Worm (Caenorhabditis elegans): Measurements from ENCODE around the gene C09G4.4.

C09G4.4 gene

DNA sequence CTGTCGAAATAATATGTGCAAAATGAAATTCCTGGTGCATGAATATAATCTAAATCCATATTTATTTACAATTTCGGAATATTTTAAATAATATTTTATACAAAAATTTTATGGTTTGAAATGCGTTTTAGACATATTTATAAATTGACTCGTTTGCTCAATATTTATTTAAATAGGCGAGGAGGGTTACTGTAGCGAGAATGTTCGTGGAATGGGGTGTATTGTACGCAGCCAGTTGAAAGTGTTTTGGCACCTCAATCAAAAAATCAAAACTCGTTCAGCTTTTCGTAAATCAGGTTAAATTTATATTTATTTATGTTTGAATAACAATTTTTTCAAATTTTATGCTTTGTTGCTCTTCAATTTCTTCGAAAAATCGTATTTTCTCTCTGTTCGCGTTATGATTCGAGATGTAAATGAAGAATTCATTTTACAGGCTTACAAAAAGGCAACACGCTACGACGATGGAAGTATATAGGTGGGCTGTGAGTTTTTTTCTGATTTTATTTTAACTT is 25.9 kb downstream of the C09G4.4 start, which contains the start of gene hyl-1:
TSS of gene hyl-1 (plus strand) at position 465 of the 515 bp plus-strand sequence.
- no peak for TF ChIP-seq ets-7 (tag; optimal IDR thresholded peaks at IDR 0.05)
- TF ChIP-seq scrt-1 (GFP tag; IDR thresholded peaks at IDR 0.05) = no peak
- no peak for TF ChIP-seq tbx-37 (GFP tag; conservative IDR thresholded peaks at IDR 0.05)
- no peak for TF ChIP-seq sea-1 (GFP tag; conservative IDR thresholded peaks at IDR 0.05)
- TF ChIP-seq ama-1 (optimal IDR thresholded peaks at IDR 0.05) = no peak
- no peak for TF ChIP-seq B0310.2 (tag; optimal IDR thresholded peaks at IDR 0.05)
- no peak for TF ChIP-seq aly-1 (tag; optimal IDR thresholded peaks at IDR 0.05)

DNA sequence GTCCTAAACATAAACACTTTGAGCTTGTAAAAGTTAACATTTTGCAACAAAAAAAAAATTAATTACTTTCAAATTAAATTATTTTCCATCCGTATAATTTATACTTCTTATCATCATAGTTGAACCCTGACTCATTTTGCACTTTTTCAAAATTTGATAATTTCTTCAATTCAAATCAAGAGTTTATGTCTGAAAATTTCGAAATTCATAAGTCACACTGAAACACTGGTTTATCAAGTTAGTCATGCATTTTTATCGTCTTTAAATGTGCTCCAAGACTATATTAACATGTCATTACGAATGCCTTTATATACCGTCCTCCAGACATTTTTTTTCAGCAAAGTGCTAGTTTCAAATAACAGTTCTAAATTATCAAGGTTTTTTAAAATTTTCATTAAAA is 26.9 kb downstream of the C09G4.4 start:
- TF ChIP-seq aly-1 (tag; optimal IDR thresholded peaks at IDR 0.05) = no peak
- no peak for TF ChIP-seq F13C5.2 (tag; optimal IDR thresholded peaks at IDR 0.05)
- no peak for TF ChIP-seq scrt-1 (GFP tag; IDR thresholded peaks at IDR 0.05)
- TF ChIP-seq hnd-1 (tag; optimal IDR thresholded peaks at IDR 0.05) = no peak
- no peak for TF ChIP-seq sea-1 (GFP tag; conservative IDR thresholded peaks at IDR 0.05)
- no peak for TF ChIP-seq ceh-36 (tag; optimal IDR thresholded peaks at IDR 0.05)

DNA sequence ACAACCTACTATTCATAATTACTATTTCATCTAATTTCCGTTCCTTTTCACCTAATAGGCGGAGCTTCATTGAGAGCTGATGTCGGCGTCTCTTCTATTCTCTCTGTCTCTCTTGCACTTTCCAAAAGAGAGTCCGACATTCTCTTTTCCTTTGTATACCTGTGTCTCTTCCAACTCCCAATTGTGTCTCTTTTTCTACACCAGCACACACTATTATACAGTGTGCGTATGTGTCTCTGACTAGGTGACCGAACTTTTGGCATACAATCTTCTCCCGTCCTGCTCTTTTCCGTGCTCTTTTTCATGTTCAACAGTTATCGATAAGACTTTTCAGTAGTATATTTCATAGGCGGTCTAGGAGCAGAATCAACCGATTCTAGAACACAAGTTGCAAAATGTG is 27.5 kb downstream of the C09G4.4 start:
- no peak for TF ChIP-seq hmg-4 (GFP tag; optimal IDR thresholded peaks at IDR 0.05)
- TF ChIP-seq F13C5.2 (tag; optimal IDR thresholded peaks at IDR 0.05) = peak; percentile 19

DNA sequence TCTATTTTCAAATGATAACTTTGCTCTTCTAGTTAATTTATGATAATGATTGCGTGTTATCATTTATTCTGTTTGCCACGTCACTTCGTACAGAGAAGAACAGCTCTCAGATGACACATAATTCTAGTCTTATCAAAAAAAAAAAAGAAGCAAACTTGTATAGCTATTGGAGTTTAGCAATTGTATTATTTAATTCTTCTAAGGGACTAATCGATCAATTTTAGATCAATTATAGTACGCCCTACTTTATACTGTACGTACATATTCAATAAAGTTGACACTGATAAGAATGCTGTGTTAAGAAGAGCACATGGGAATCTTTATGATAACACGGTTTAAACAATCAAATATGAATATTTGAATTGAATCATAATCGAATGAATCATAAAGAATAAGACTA is 29.5 kb downstream of the C09G4.4 start:
- TF ChIP-seq F13C5.2 (tag; optimal IDR thresholded peaks at IDR 0.05) = no peak
- no peak for TF ChIP-seq hmg-4 (GFP tag; optimal IDR thresholded peaks at IDR 0.05)
- no peak for TF ChIP-seq hnd-1 (tag; optimal IDR thresholded peaks at IDR 0.05)
- no peak for TF ChIP-seq tbx-37 (GFP tag; conservative IDR thresholded peaks at IDR 0.05)
- no peak for TF ChIP-seq scrt-1 (GFP tag; IDR thresholded peaks at IDR 0.05)
- no peak for TF ChIP-seq ama-1 (optimal IDR thresholded peaks at IDR 0.05)
- TF ChIP-seq hmbx-1 (tag; optimal IDR thresholded peaks at IDR 0.05) = no peak
- no peak for TF ChIP-seq ceh-13 (GFP tag; optimal IDR thresholded peaks at IDR 0.05)
- no peak for TF ChIP-seq ets-7 (tag; optimal IDR thresholded peaks at IDR 0.05)
- TF ChIP-seq pes-1 (GFP tag; IDR thresholded peaks at IDR 0.05) = no peak
- TF ChIP-seq B0310.2 (tag; optimal IDR thresholded peaks at IDR 0.05) = no peak
- TF ChIP-seq tra-4 (tag; optimal IDR thresholded peaks at IDR 0.05) = no peak
- TF ChIP-seq aly-1 (tag; optimal IDR thresholded peaks at IDR 0.05) = no peak
- no peak for TF ChIP-seq sea-1 (GFP tag; conservative IDR thresholded peaks at IDR 0.05)
- no peak for TF ChIP-seq tbx-11 (GFP tag; IDR thresholded peaks at IDR 0.05)
- TF ChIP-seq flt-1 (GFP tag; IDR thresholded peaks at IDR 0.05) = no peak
- TF ChIP-seq ceh-36 (tag; optimal IDR thresholded peaks at IDR 0.05) = no peak

DNA sequence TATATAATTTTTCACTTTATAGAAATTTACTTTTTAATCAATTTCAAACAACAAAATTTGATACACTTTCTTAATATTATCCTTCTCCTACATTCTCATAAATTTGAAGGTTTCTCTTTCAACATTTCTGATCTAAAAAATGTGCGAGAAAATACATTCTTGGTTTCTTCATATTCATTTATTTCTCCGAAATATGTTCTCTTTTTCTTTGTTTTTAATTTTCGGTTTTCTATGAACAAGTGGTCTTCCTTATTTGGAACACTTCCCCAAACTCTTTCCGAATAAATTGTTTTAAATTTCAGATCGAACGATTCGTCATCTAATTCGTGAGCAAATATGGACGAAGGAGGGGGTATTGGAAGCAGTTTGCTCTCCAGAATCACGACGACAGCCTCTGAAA is 46.4 kb downstream of the C09G4.4 start, which contains the start of gene npr-22:
TSS of gene npr-22 (plus strand) at position 301 of the 400 bp plus-strand sequence.
- no peak for TF ChIP-seq F13C5.2 (tag; optimal IDR thresholded peaks at IDR 0.05)

Data from whole organism, early embryonic.